Worm (Caenorhabditis elegans) whole organism, young adult: ENCODE data around the gene hsd-2.

Experiments
- T07F8.4 ChIP-seq: sonication (generic microtip); optimal IDR thresholded peaks from 2 replicates; lab custom pipeline; 2016; ENCODE audit warnings: mild to moderate bottlenecking, missing genetic modification characterization, moderate library complexity, missing compliant biosample characterization
- ama-1 ChIP-seq, 3 experiments: fragments of 150-350 bp in 1 of 3; sonication (generic microtip) in 2 of 3; optimal IDR thresholded peaks; 2 replicates each; lab custom pipeline; 2014 to 2018; ENCODE audit warnings: missing biosample characterization in 2 of 3, missing genetic modification characterization in 2 of 3, missing genetic modification reagents in 2 of 3
- nhr-90 ChIP-seq: sonication (generic microtip); optimal IDR thresholded peaks from 2 replicates; lab custom pipeline; 2016; ENCODE audit warnings: missing genotype, mild to moderate bottlenecking, missing genetic modification characterization, missing compliant biosample characterization
- snpc-4 ChIP-seq, 5 experiments: fragments of 150-350 bp in 1 of 5; sonication (generic microtip) in 4 of 5; optimal IDR thresholded peaks; 2 replicates each; lab custom pipeline; 2014 to 2018; ENCODE audit warnings: missing genetic modification characterization in 5 of 5, missing biosample characterization in 3 of 5, antibody characterized with exemption in 2 of 5, mild to moderate bottlenecking in 2 of 5, missing compliant biosample characterization in 2 of 5, missing genotype in 2 of 5, moderate library complexity in 2 of 5, missing genetic modification reagents in 1 of 5
- zfh-2 ChIP-seq: fragments of 200-800 bp; sonication (Bioruptor generic); conservative IDR thresholded peaks from 2 replicates; pipeline ENCODE4 v1.3.6; 2022; ENCODE audit warnings: missing genetic modification reagents, missing genetic modification characterization, missing compliant biosample characterization

DNA sequence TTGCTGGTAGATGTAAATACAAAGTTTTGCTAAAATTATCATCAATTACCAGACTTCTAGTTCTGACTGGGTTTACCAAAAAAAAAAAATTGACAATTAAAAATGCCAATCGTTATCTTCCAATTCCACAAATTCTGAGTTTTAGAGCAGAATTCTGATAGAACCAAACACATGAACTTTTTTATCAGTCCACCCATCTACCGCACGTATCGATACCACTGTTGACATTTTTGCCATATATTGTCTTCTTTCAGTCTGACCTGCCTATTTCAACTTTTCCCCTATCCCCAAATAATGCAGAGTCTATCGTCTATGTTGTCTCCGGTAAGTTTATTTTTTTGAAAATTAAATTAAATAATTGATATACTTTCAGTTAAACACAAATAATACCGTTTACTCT, 8.8 kb downstream of the hsd-2 start, which contains the start of gene ZC449.7:
- TF ChIP-seq zfh-2 (GFP tag; lab: Robert Waterston, UW) (no peak), T07F8.4 (tag; lab: Kevin White, UChicago) (no peak), snpc-4 (GFP tag; optimal IDR thresholded peaks at IDR 0.05; lab: Kevin White, UChicago) (no peak), snpc-4 (tag; optimal IDR thresholded peaks at IDR 0.05; lab: Kevin White, UChicago) (no peak), nhr-90 (tag; lab: Kevin White, UChicago) (no peak), ama-1 (optimal IDR thresholded peaks at IDR 0.05; lab: Kevin White, UChicago) (no peak), ama-1 (GFP tag; optimal IDR thresholded peaks at IDR 0.05; lab: Kevin White, UChicago) (no peak)
